ENCODE assay signal across 1 fruit fly cellular context in genomic region chrX:5995951-5996350, dm6.
TF ChIP-seq lines count a peak whose summit lies in the region.

No protein-coding gene starts in this region.

TF ChIP-seq in whole organism, embryonic, 481 proteins besides CTCF, POLR2A, EP300 and RAD21 (continued from another document and continues in another):
- TF ChIP-seq Vsx1 (GFP tag; optimal IDR thresholded peaks at IDR 0.05; lab: Kevin White, UChicago) = no peak
- no peak for TF ChIP-seq Stat92E (GFP tag; optimal IDR thresholded peaks at IDR 0.05; lab: Kevin White, UChicago)
- TF ChIP-seq GATAe (GFP tag; conservative IDR thresholded peaks at IDR 0.05; lab: Robert Waterston, UW) = no peak
- no peak for TF ChIP-seq vvl (GFP tag; IDR thresholded peaks at IDR 0.05; lab: Robert Waterston, UW)
- TF ChIP-seq CG6272 (GFP tag; IDR thresholded peaks at IDR 0.05; lab: Robert Waterston, UW) = no peak
- TF ChIP-seq CG15696 (tag; optimal IDR thresholded peaks at IDR 0.05; lab: Kevin White, UChicago) = peak; percentile 8
- TF ChIP-seq jumu (GFP tag; optimal IDR thresholded peaks at IDR 0.05; lab: Kevin White, UChicago) = no peak
- TF ChIP-seq mam (GFP tag; optimal IDR thresholded peaks at IDR 0.05; lab: Kevin White, UChicago) = no peak
- TF ChIP-seq ind (GFP tag; optimal IDR thresholded peaks at IDR 0.05; lab: Kevin White, UChicago) = no peak
- TF ChIP-seq h (optimal IDR thresholded peaks at IDR 0.05; lab: Kevin White, UChicago) = no peak
- TF ChIP-seq CG17359 (tag; optimal IDR thresholded peaks at IDR 0.05; lab: Kevin White, UChicago) = peak; percentile 30
- TF ChIP-seq CG11504 (tag; optimal IDR thresholded peaks at IDR 0.05; lab: Kevin White, UChicago) = peak; percentile 52
- TF ChIP-seq CG10979 (tag; optimal IDR thresholded peaks at IDR 0.05; lab: Kevin White, UChicago) = peak; percentile 59
- no peak for TF ChIP-seq Mes4 (GFP tag; optimal IDR thresholded peaks at IDR 0.05; lab: Kevin White, UChicago)
- no peak for TF ChIP-seq Opbp (GFP tag; IDR thresholded peaks at IDR 0.05; lab: Robert Waterston, UW; ENCODE audit: partially characterized antibody)
- no peak for TF ChIP-seq CG5180 (GFP tag; optimal IDR thresholded peaks at IDR 0.05; lab: Kevin White, UChicago)
- TF ChIP-seq odd (GFP tag; optimal IDR thresholded peaks at IDR 0.05; lab: Kevin White, UChicago) = no peak
- peak; percentile 28 for TF ChIP-seq Hr3 (GFP tag; optimal IDR thresholded peaks at IDR 0.05; lab: Kevin White, UChicago)
- TF ChIP-seq CG30020 (tag; optimal IDR thresholded peaks at IDR 0.05; lab: Kevin White, UChicago) = no peak
- TF ChIP-seq ac (GFP tag; optimal IDR thresholded peaks at IDR 0.05; lab: Kevin White, UChicago) = no peak
- TF ChIP-seq CG2875 (GFP tag; optimal IDR thresholded peaks at IDR 0.05; lab: Kevin White, UChicago) = no peak
- TF ChIP-seq Chrac-16 (GFP tag; optimal IDR thresholded peaks at IDR 0.05; lab: Kevin White, UChicago) = peak; percentile 16
- no peak for TF ChIP-seq CG18476 (GFP tag; optimal IDR thresholded peaks at IDR 0.05; lab: Kevin White, UChicago)
- no peak for TF ChIP-seq bowl (GFP tag; IDR thresholded peaks at IDR 0.05; lab: Robert Waterston, UW)
- 0 out of 2 replicates have a peak, but pooled peaks have one; percentile 15 for TF ChIP-seq Ada2b (GFP tag; IDR thresholded peaks at IDR 0.05; lab: Robert Waterston, UW)
- TF ChIP-seq CG2116 (GFP tag; optimal IDR thresholded peaks at IDR 0.05; lab: Kevin White, UChicago) = no peak
- no peak for TF ChIP-seq CG16863 (GFP tag; optimal IDR thresholded peaks at IDR 0.05; lab: Kevin White, UChicago)
- TF ChIP-seq Trl (optimal IDR thresholded peaks at IDR 0.05; lab: Kevin White, UChicago) = no peak
- no peak for TF ChIP-seq Trl (GFP tag; optimal IDR thresholded peaks at IDR 0.05; lab: Kevin White, UChicago)
- no peak for TF ChIP-seq gro (GFP tag; optimal IDR thresholded peaks at IDR 0.05; lab: Kevin White, UChicago)
- TF ChIP-seq Doc2 (GFP tag; IDR thresholded peaks at IDR 0.05; lab: Robert Waterston, UW) = no peak
- TF ChIP-seq B-H2 (GFP tag; optimal IDR thresholded peaks at IDR 0.05; lab: Kevin White, UChicago) = no peak
- TF ChIP-seq ash1 (GFP tag; optimal IDR thresholded peaks at IDR 0.05; lab: Kevin White, UChicago) = no peak
- no peak for TF ChIP-seq CG14050 (GFP tag; IDR thresholded peaks at IDR 0.05; lab: Robert Waterston, UW)
- no peak for TF ChIP-seq Lim3 (GFP tag; IDR thresholded peaks at IDR 0.05; lab: Robert Waterston, UW)
- no peak for TF ChIP-seq Mad (GFP tag; optimal IDR thresholded peaks at IDR 0.05; lab: Kevin White, UChicago)
- 0 out of 2 replicates have a peak, but pooled peaks have one; percentile 7 for TF ChIP-seq CG31224 (GFP tag; IDR thresholded peaks at IDR 0.05; lab: Robert Waterston, UW)
- TF ChIP-seq NC2β (GFP tag; optimal IDR thresholded peaks at IDR 0.05; lab: Kevin White, UChicago) = no peak
- TF ChIP-seq sisA (GFP tag; IDR thresholded peaks at IDR 0.05; lab: Robert Waterston, UW) = peak; percentile 35; the same call in 1 of the 2 replicates
- TF ChIP-seq CG7556 (GFP tag; optimal IDR thresholded peaks at IDR 0.05; lab: Kevin White, UChicago) = peak; percentile 34
- no peak for TF ChIP-seq pita (GFP tag; optimal IDR thresholded peaks at IDR 0.05; lab: Kevin White, UChicago)
- no peak for TF ChIP-seq fd3F (GFP tag; optimal IDR thresholded peaks at IDR 0.05; lab: Kevin White, UChicago)
- TF ChIP-seq CG8765 (GFP tag; IDR thresholded peaks at IDR 0.05; lab: Robert Waterston, UW) = no peak
- no peak for TF ChIP-seq twi (tag; optimal IDR thresholded peaks at IDR 0.05; lab: Kevin White, UChicago)
- no peak for TF ChIP-seq tx (GFP tag; optimal IDR thresholded peaks at IDR 0.05; lab: Kevin White, UChicago)
- TF ChIP-seq Blimp-1 (GFP tag; optimal IDR thresholded peaks at IDR 0.05; lab: Kevin White, UChicago) = peak; percentile 49
- TF ChIP-seq CG10267 (tag; optimal IDR thresholded peaks at IDR 0.05; lab: Kevin White, UChicago) = peak; percentile 35
- TF ChIP-seq CG3163 (GFP tag; optimal IDR thresholded peaks at IDR 0.05; lab: Kevin White, UChicago) = no peak
- TF ChIP-seq org-1 (GFP tag; optimal IDR thresholded peaks at IDR 0.05; lab: Kevin White, UChicago) = no peak
- TF ChIP-seq tin (GFP tag; optimal IDR thresholded peaks at IDR 0.05; lab: Kevin White, UChicago) = peak; percentile 11
- TF ChIP-seq MTF-1 (GFP tag; optimal IDR thresholded peaks at IDR 0.05; lab: Kevin White, UChicago; ENCODE audit: borderline replicate concordance) = no peak
- TF ChIP-seq CG11093 (GFP tag; IDR thresholded peaks at IDR 0.05; lab: Robert Waterston, UW) = no peak
- no peak for TF ChIP-seq lab (GFP tag; optimal IDR thresholded peaks at IDR 0.05; lab: Kevin White, UChicago)
- peak; percentile 23 for TF ChIP-seq CG4424 (GFP tag; optimal IDR thresholded peaks at IDR 0.05; lab: Kevin White, UChicago)
- no peak for TF ChIP-seq Hmx (GFP tag; optimal IDR thresholded peaks at IDR 0.05; lab: Kevin White, UChicago)
- no peak for TF ChIP-seq Abd-B (GFP tag; optimal IDR thresholded peaks at IDR 0.05; lab: Kevin White, UChicago)
- no peak for TF ChIP-seq CG18599 (GFP tag; optimal IDR thresholded peaks at IDR 0.05; lab: Kevin White, UChicago)
- no peak for TF ChIP-seq CG6683 (GFP tag; optimal IDR thresholded peaks at IDR 0.05; lab: Kevin White, UChicago)
- TF ChIP-seq CG13624 (GFP tag; optimal IDR thresholded peaks at IDR 0.05; lab: Kevin White, UChicago) = no peak
- TF ChIP-seq vnd (GFP tag; IDR thresholded peaks at IDR 0.05; lab: Robert Waterston, UW; ENCODE audit: partially characterized antibody) = no peak
- TF ChIP-seq Rfx (GFP tag; IDR thresholded peaks at IDR 0.05; lab: Robert Waterston, UW) = 0 out of 2 replicates have a peak, but pooled peaks have one; percentile 13
- no peak for TF ChIP-seq CG9817 (tag; optimal IDR thresholded peaks at IDR 0.05; lab: Kevin White, UChicago)
- peak; percentile 8 for TF ChIP-seq CG13424 (tag; optimal IDR thresholded peaks at IDR 0.05; lab: Kevin White, UChicago)
- no peak for TF ChIP-seq cato (GFP tag; optimal IDR thresholded peaks at IDR 0.05; lab: Kevin White, UChicago; ENCODE audit: borderline replicate concordance)
- peak; percentile 29 for TF ChIP-seq Hsf (GFP tag; optimal IDR thresholded peaks at IDR 0.05; lab: Kevin White, UChicago)
- TF ChIP-seq salm (tag; optimal IDR thresholded peaks at IDR 0.05; lab: Kevin White, UChicago) = no peak
- no peak for TF ChIP-seq CG17802 (tag; optimal IDR thresholded peaks at IDR 0.05; lab: Kevin White, UChicago)
- no peak for TF ChIP-seq CG14667 (GFP tag; IDR thresholded peaks at IDR 0.05; lab: Robert Waterston, UW)
- no peak for TF ChIP-seq CG12071 (GFP tag; optimal IDR thresholded peaks at IDR 0.05; lab: Kevin White, UChicago)
- peak; percentile 39 for TF ChIP-seq CG12391 (tag; optimal IDR thresholded peaks at IDR 0.05; lab: Kevin White, UChicago)
- TF ChIP-seq sens-2 (GFP tag; IDR thresholded peaks at IDR 0.05; lab: Robert Waterston, UW) = no peak
- TF ChIP-seq D19A (tag; optimal IDR thresholded peaks at IDR 0.05; lab: Kevin White, UChicago) = peak; percentile 26
- peak; percentile 32 for TF ChIP-seq az2 (GFP tag; optimal IDR thresholded peaks at IDR 0.05; lab: Kevin White, UChicago)
- TF ChIP-seq CG1024 (GFP tag; IDR thresholded peaks at IDR 0.05; lab: Robert Waterston, UW) = no peak
- TF ChIP-seq zen (tag; optimal IDR thresholded peaks at IDR 0.05; lab: Kevin White, UChicago) = no peak
- TF ChIP-seq Oaz (GFP tag; IDR thresholded peaks at IDR 0.05; lab: Robert Waterston, UW) = no peak
- no peak for TF ChIP-seq CG10147 (GFP tag; optimal IDR thresholded peaks at IDR 0.05; lab: Kevin White, UChicago)
- TF ChIP-seq CG14860 (GFP tag; IDR thresholded peaks at IDR 0.05; lab: Robert Waterston, UW; ENCODE audit: partially characterized antibody) = no peak
- TF ChIP-seq fd102C (GFP tag; optimal IDR thresholded peaks at IDR 0.05; lab: Kevin White, UChicago) = no peak
- no peak for TF ChIP-seq CG1529 (GFP tag; optimal IDR thresholded peaks at IDR 0.05; lab: Kevin White, UChicago)
- TF ChIP-seq CG17385 (GFP tag; optimal IDR thresholded peaks at IDR 0.05; lab: Kevin White, UChicago) = no peak
- TF ChIP-seq CG4360 (GFP tag; IDR thresholded peaks at IDR 0.05; lab: Robert Waterston, UW) = no peak
- TF ChIP-seq CG12299 (tag; optimal IDR thresholded peaks at IDR 0.05; lab: Kevin White, UChicago) = no peak
- no peak for TF ChIP-seq CG9932 (GFP tag; IDR thresholded peaks at IDR 0.05; lab: Robert Waterston, UW)
- TF ChIP-seq Max (GFP tag; optimal IDR thresholded peaks at IDR 0.05; lab: Kevin White, UChicago) = no peak
- no peak for TF ChIP-seq exex (tag; optimal IDR thresholded peaks at IDR 0.05; lab: Kevin White, UChicago)
- TF ChIP-seq maf-S (GFP tag; optimal IDR thresholded peaks at IDR 0.05; lab: Kevin White, UChicago) = no peak
- TF ChIP-seq CG8388 (GFP tag; optimal IDR thresholded peaks at IDR 0.05; lab: Kevin White, UChicago) = peak; percentile 31
- TF ChIP-seq ssp (GFP tag; IDR thresholded peaks at IDR 0.05; lab: Robert Waterston, UW) = no peak
- TF ChIP-seq MBD-R2 (GFP tag; IDR thresholded peaks at IDR 0.05; lab: Robert Waterston, UW) = no peak
- TF ChIP-seq sna (GFP tag; IDR thresholded peaks at IDR 0.05; lab: Robert Waterston, UW; ENCODE audit: partially characterized antibody) = no peak
- no peak for TF ChIP-seq oc (tag; optimal IDR thresholded peaks at IDR 0.05; lab: Kevin White, UChicago)
- no peak for TF ChIP-seq CG11456 (GFP tag; IDR thresholded peaks at IDR 0.05; lab: Robert Waterston, UW)
- TF ChIP-seq NFAT (GFP tag; IDR thresholded peaks at IDR 0.05; lab: Robert Waterston, UW) = no peak
- no peak for TF ChIP-seq CG10565 (GFP tag; optimal IDR thresholded peaks at IDR 0.05; lab: Kevin White, UChicago)
- peak in 1 of 2 experiments; percentile 54 for TF ChIP-seq bsh (GFP tag; optimal IDR thresholded peaks at IDR 0.05; lab: Kevin White, UChicago)
- no peak for TF ChIP-seq emc (GFP tag; optimal IDR thresholded peaks at IDR 0.05; lab: Kevin White, UChicago)
- TF ChIP-seq cg (GFP tag; optimal IDR thresholded peaks at IDR 0.05; lab: Kevin White, UChicago) = no peak
- no peak for TF ChIP-seq ken (GFP tag; IDR thresholded peaks at IDR 0.05; lab: Robert Waterston, UW)
- TF ChIP-seq CG16813 (GFP tag; IDR thresholded peaks at IDR 0.05; lab: Robert Waterston, UW; ENCODE audit: partially characterized antibody) = no peak
- TF ChIP-seq CG11085 (GFP tag; IDR thresholded peaks at IDR 0.05; lab: Robert Waterston, UW) = no peak
- no peak for TF ChIP-seq wdn (GFP tag; IDR thresholded peaks at IDR 0.05; lab: Robert Waterston, UW)
- no peak for TF ChIP-seq sr (GFP tag; IDR thresholded peaks at IDR 0.05; lab: Robert Waterston, UW)
- TF ChIP-seq ftz-f1 (GFP tag; optimal IDR thresholded peaks at IDR 0.05; lab: Kevin White, UChicago) = no peak
- TF ChIP-seq Dfd (GFP tag; optimal IDR thresholded peaks at IDR 0.05; lab: Kevin White, UChicago) = no peak
- TF ChIP-seq CG10321 (GFP tag; IDR thresholded peaks at IDR 0.05; lab: Robert Waterston, UW) = no peak
- no peak for TF ChIP-seq CG1233 (GFP tag; optimal IDR thresholded peaks at IDR 0.05; lab: Kevin White, UChicago)
- no peak for TF ChIP-seq CG12155 (GFP tag; optimal IDR thresholded peaks at IDR 0.05; lab: Kevin White, UChicago)
- no peak for TF ChIP-seq Dek (tag; optimal IDR thresholded peaks at IDR 0.05; lab: Kevin White, UChicago)
- TF ChIP-seq Camta (GFP tag; optimal IDR thresholded peaks at IDR 0.05; lab: Kevin White, UChicago) = no peak
- no peak for TF ChIP-seq crol (GFP tag; IDR thresholded peaks at IDR 0.05; lab: Robert Waterston, UW)
- TF ChIP-seq CG6175 (GFP tag; IDR thresholded peaks at IDR 0.05; lab: Robert Waterston, UW) = no peak
- TF ChIP-seq unc-4 (GFP tag; IDR thresholded peaks at IDR 0.05; lab: Robert Waterston, UW; ENCODE audit: partially characterized antibody) = no peak
- no peak for TF ChIP-seq HLH54F (GFP tag; optimal IDR thresholded peaks at IDR 0.05; lab: Kevin White, UChicago)
- no peak for TF ChIP-seq CG15269 (tag; optimal IDR thresholded peaks at IDR 0.05; lab: Kevin White, UChicago)
- no peak for TF ChIP-seq CG8089 (GFP tag; optimal IDR thresholded peaks at IDR 0.05; lab: Kevin White, UChicago)
- no peak for TF ChIP-seq Meics (GFP tag; optimal IDR thresholded peaks at IDR 0.05; lab: Kevin White, UChicago)
- no peak for TF ChIP-seq otp (GFP tag; IDR thresholded peaks at IDR 0.05; lab: Robert Waterston, UW)
- no peak for TF ChIP-seq hb (GFP tag; IDR thresholded peaks at IDR 0.05; lab: Robert Waterston, UW; ENCODE audit: partially characterized antibody)
- TF ChIP-seq CG5245 (GFP tag; optimal IDR thresholded peaks at IDR 0.05; lab: Kevin White, UChicago) = peak; percentile 9
- TF ChIP-seq CG32772 (GFP tag; IDR thresholded peaks at IDR 0.05; lab: Robert Waterston, UW) = 0 out of 2 replicates have a peak, but pooled peaks have one; percentile 20
- no peak for TF ChIP-seq tio (GFP tag; optimal IDR thresholded peaks at IDR 0.05; lab: Kevin White, UChicago)
- no peak for TF ChIP-seq Gsc (GFP tag; IDR thresholded peaks at IDR 0.05; lab: Robert Waterston, UW)
- no peak for TF ChIP-seq Hr39 (optimal IDR thresholded peaks at IDR 0.05; lab: Kevin White, UChicago)
- no peak for TF ChIP-seq Ets97D (GFP tag; optimal IDR thresholded peaks at IDR 0.05; lab: Kevin White, UChicago)
- TF ChIP-seq CG9876 (GFP tag; optimal IDR thresholded peaks at IDR 0.05; lab: Kevin White, UChicago) = no peak
- TF ChIP-seq CG4328 (GFP tag; optimal IDR thresholded peaks at IDR 0.05; lab: Kevin White, UChicago) = no peak
- TF ChIP-seq CG18764 (GFP tag; optimal IDR thresholded peaks at IDR 0.05; lab: Kevin White, UChicago) = no peak
- no peak for TF ChIP-seq cas (GFP tag; IDR thresholded peaks at IDR 0.05; lab: Robert Waterston, UW)
- TF ChIP-seq Myb (GFP tag; optimal IDR thresholded peaks at IDR 0.05; lab: Kevin White, UChicago) = no peak
- TF ChIP-seq Atf3 (GFP tag; optimal IDR thresholded peaks at IDR 0.05; lab: Kevin White, UChicago) = no peak
- no peak for TF ChIP-seq nau (GFP tag; optimal IDR thresholded peaks at IDR 0.05; lab: Kevin White, UChicago)
- no peak for TF ChIP-seq ERR (GFP tag; optimal IDR thresholded peaks at IDR 0.05; lab: Kevin White, UChicago)
- TF ChIP-seq ATbp (GFP tag; optimal IDR thresholded peaks at IDR 0.05; lab: Kevin White, UChicago) = no peak
- TF ChIP-seq her (GFP tag; optimal IDR thresholded peaks at IDR 0.05; lab: Kevin White, UChicago) = no peak
- peak; percentile 37 for TF ChIP-seq grau (tag; optimal IDR thresholded peaks at IDR 0.05; lab: Kevin White, UChicago)
- TF ChIP-seq bbx (GFP tag; IDR thresholded peaks at IDR 0.05; lab: Robert Waterston, UW; ENCODE audit: partially characterized antibody) = no peak
- no peak for TF ChIP-seq Nf-YC (tag; optimal IDR thresholded peaks at IDR 0.05; lab: Kevin White, UChicago)
